Fruit fly (Drosophila melanogaster): Measurements from ENCODE around the gene Gmd.

Gmd gene

dm6 chr2L:4945300-4945699 lies 31.5 kb downstream of the Gmd start, which contains the start of the genes mRpL24 and betaggt-I (continued):
- peak; percentile 83 for TF ChIP-seq mam (GFP tag; optimal IDR thresholded peaks at IDR 0.05)
- TF ChIP-seq Xrp1 (GFP tag; IDR thresholded peaks at IDR 0.05) = peak; percentile 99
- peak; percentile 87 for TF ChIP-seq CG8281 (tag; optimal IDR thresholded peaks at IDR 0.05)
- peak; percentile 90 for TF ChIP-seq CG6683 (GFP tag; optimal IDR thresholded peaks at IDR 0.05)
- peak; percentile 35 for TF ChIP-seq ab (GFP tag; optimal IDR thresholded peaks at IDR 0.05)
- TF ChIP-seq kni (GFP tag; optimal IDR thresholded peaks at IDR 0.05) = no peak
- peak; percentile 96 for TF ChIP-seq dmrt11E (tag; optimal IDR thresholded peaks at IDR 0.05)
- peak; percentile 94 for TF ChIP-seq so (GFP tag; IDR thresholded peaks at IDR 0.05)
- peak; percentile 97 for TF ChIP-seq Dek (tag; optimal IDR thresholded peaks at IDR 0.05)
- TF ChIP-seq CG7987 (GFP tag; optimal IDR thresholded peaks at IDR 0.05) = peak; percentile 91
- peak; percentile 72 for TF ChIP-seq bab2 (GFP tag; optimal IDR thresholded peaks at IDR 0.05)
- peak; percentile 96 for TF ChIP-seq Meics (GFP tag; optimal IDR thresholded peaks at IDR 0.05)
- peak; percentile 78 for TF ChIP-seq CG12744 (GFP tag; optimal IDR thresholded peaks at IDR 0.05)
- TF ChIP-seq Trl (optimal IDR thresholded peaks at IDR 0.05) = no peak
- peak; percentile 74 for TF ChIP-seq Trl (GFP tag; optimal IDR thresholded peaks at IDR 0.05)
- peak; percentile 97 for TF ChIP-seq CG13775 (GFP tag; optimal IDR thresholded peaks at IDR 0.05)
- TF ChIP-seq grn (GFP tag; optimal IDR thresholded peaks at IDR 0.05) = peak; percentile 56
- peak; percentile 45 for TF ChIP-seq emc (GFP tag; optimal IDR thresholded peaks at IDR 0.05)
- peak; percentile 72 for TF ChIP-seq mirr (GFP tag; optimal IDR thresholded peaks at IDR 0.05)
- no peak for TF ChIP-seq Neu2 (GFP tag; optimal IDR thresholded peaks at IDR 0.05; ENCODE audit: borderline replicate concordance)
- TF ChIP-seq Doc3 (GFP tag; IDR thresholded peaks at IDR 0.05; ENCODE audit: partially characterized antibody) = no peak
- peak; percentile 36 for TF ChIP-seq CG3163 (GFP tag; optimal IDR thresholded peaks at IDR 0.05)
- TF ChIP-seq CrebB (tag; optimal IDR thresholded peaks at IDR 0.05) = peak; percentile 92
- peak; percentile 72 for TF ChIP-seq fd102C (GFP tag; optimal IDR thresholded peaks at IDR 0.05)
- TF ChIP-seq CG11560 (tag; IDR thresholded peaks at IDR 0.05) = peak; percentile 83
- TF ChIP-seq HLH4C (GFP tag; IDR thresholded peaks at IDR 0.05; ENCODE audit: partially characterized antibody) = no peak
- peak; percentile 87 for TF ChIP-seq MTF-1 (GFP tag; optimal IDR thresholded peaks at IDR 0.05; ENCODE audit: borderline replicate concordance)
- TF ChIP-seq amos (GFP tag; IDR thresholded peaks at IDR 0.05; ENCODE audit: partially characterized antibody) = no peak
- TF ChIP-seq sna (GFP tag; IDR thresholded peaks at IDR 0.05; ENCODE audit: partially characterized antibody) = 0 out of 2 replicates have a peak, but pooled peaks have one; percentile 19
- peak; percentile 89 for TF ChIP-seq slou (GFP tag; optimal IDR thresholded peaks at IDR 0.05)
- peak; percentile 95 for TF ChIP-seq CG1233 (GFP tag; optimal IDR thresholded peaks at IDR 0.05)
- no peak for TF ChIP-seq sqz (GFP tag; optimal IDR thresholded peaks at IDR 0.05)
- peak; percentile 94 for TF ChIP-seq CG11093 (GFP tag; IDR thresholded peaks at IDR 0.05)
- TF ChIP-seq Hmr (GFP tag; optimal IDR thresholded peaks at IDR 0.05) = peak; percentile 97
- peak; percentile 38 to 94 for TF ChIP-seq crp (GFP tag; optimal IDR thresholded peaks at IDR 0.05)
- no peak for TF ChIP-seq bbx (GFP tag; IDR thresholded peaks at IDR 0.05; ENCODE audit: partially characterized antibody)
- peak; percentile 25 for TF ChIP-seq ash1 (GFP tag; optimal IDR thresholded peaks at IDR 0.05)
- no peak for TF ChIP-seq CTCF (GFP tag; optimal IDR thresholded peaks at IDR 0.05)
- TF ChIP-seq CG4820 (GFP tag; optimal IDR thresholded peaks at IDR 0.05) = peak; percentile 100
- TF ChIP-seq ase (GFP tag; IDR thresholded peaks at IDR 0.05) = peak; percentile 97
- peak; percentile 50 for TF ChIP-seq Atf-2 (GFP tag; optimal IDR thresholded peaks at IDR 0.05)
- peak; percentile 97 for TF ChIP-seq CG5953 (GFP tag; IDR thresholded peaks at IDR 0.05)
- no peak for TF ChIP-seq usp (GFP tag; optimal IDR thresholded peaks at IDR 0.05)
- peak; percentile 77 for TF ChIP-seq Bdp1 (GFP tag; optimal IDR thresholded peaks at IDR 0.05)
- peak; percentile 91 for TF ChIP-seq ewg (GFP tag; optimal IDR thresholded peaks at IDR 0.05)
- peak; percentile 89 for TF ChIP-seq Dip3 (GFP tag; optimal IDR thresholded peaks at IDR 0.05)
- peak; percentile 86 for TF ChIP-seq CG16779 (GFP tag; IDR thresholded peaks at IDR 0.05)
- peak in 1 of 2 experiments; percentile 27 for TF ChIP-seq tll (GFP tag; optimal IDR thresholded peaks at IDR 0.05)
- peak; percentile 89 for TF ChIP-seq chn (GFP tag; optimal IDR thresholded peaks at IDR 0.05)
- TF ChIP-seq CG34376 (GFP tag; optimal IDR thresholded peaks at IDR 0.05) = peak; percentile 91
- peak; percentile 98 for TF ChIP-seq Rfx (GFP tag; IDR thresholded peaks at IDR 0.05)

All from whole organism, embryonic.